Fruit fly (Drosophila melanogaster) whole organism, embryonic: ENCODE results near the gene dlt.

ENCODE experiments used
- Bteb2 ChIP-seq: fragments of 200-800 bp; sonication (Bioruptor generic); optimal IDR thresholded peaks from 2 replicates; lab custom pipeline; 2016; ENCODE audit warnings: missing biosample characterization, missing genetic modification characterization
- CG1024 ChIP-seq: fragments of 200-800 bp; sonication (Bioruptor generic); IDR thresholded peaks from 2 replicates; pipeline ENCODE4 v1.3.6; 2022; ENCODE audit warnings: missing biosample characterization, missing genetic modification characterization
- CG10979 ChIP-seq: fragments of 200-800 bp; sonication (Bioruptor generic); optimal IDR thresholded peaks from 2 replicates; lab custom pipeline; 2018; ENCODE audit warnings: missing biosample characterization, mild to moderate bottlenecking, missing genetic modification characterization, moderate library complexity
- CG11085 ChIP-seq: fragments of 200-800 bp; sonication (Bioruptor generic); IDR thresholded peaks from 2 replicates; pipeline ENCODE4 v1.3.6; 2022; ENCODE audit warnings: missing biosample characterization, missing genetic modification characterization
- CG12299 ChIP-seq: fragments of 200-800 bp; sonication (Bioruptor generic); optimal IDR thresholded peaks from 2 replicates; lab custom pipeline; 2018; ENCODE audit warnings: missing biosample characterization, mild to moderate bottlenecking, missing genetic modification characterization
- CG13123 ChIP-seq: fragments of 200-800 bp; sonication (Bioruptor generic); optimal IDR thresholded peaks from 2 replicates; lab custom pipeline; 2016; ENCODE audit warnings: missing biosample characterization, missing genetic modification characterization
- CG14710 ChIP-seq: fragments of 200-800 bp; sonication (Bioruptor generic); optimal IDR thresholded peaks from 3 replicates; lab custom pipeline; 2019; ENCODE audit warnings: missing biosample characterization, mild to moderate bottlenecking, missing genetic modification characterization, moderate library complexity
- CG15514 ChIP-seq: fragments of 200-800 bp; sonication (Bioruptor generic); optimal IDR thresholded peaks from 3 replicates; lab custom pipeline; 2017; ENCODE audit warnings: missing biosample characterization, missing genetic modification characterization, mild to moderate bottlenecking, moderate library complexity, missing genetic modification reagents
- CG17186 ChIP-seq: fragments of 200-800 bp; sonication (Bioruptor generic); optimal IDR thresholded peaks from 3 replicates; lab custom pipeline; 2017; ENCODE audit warnings: missing biosample characterization, missing genetic modification reagents, missing genetic modification characterization
- CG17361 ChIP-seq: fragments of 200-800 bp; sonication (Bioruptor generic); IDR thresholded peaks from 3 replicates; pipeline ENCODE4 v1.3.6; 2022; ENCODE audit warnings: missing biosample characterization, missing genetic modification characterization
- CG17912 ChIP-seq: fragments of 200-800 bp; sonication (Bioruptor generic); optimal IDR thresholded peaks from 2 replicates; lab custom pipeline; 2018; ENCODE audit warnings: missing biosample characterization, mild to moderate bottlenecking, missing genetic modification characterization
- CG2116 ChIP-seq: fragments of 200-800 bp; sonication (Bioruptor generic); optimal IDR thresholded peaks from 3 replicates; lab custom pipeline; 2018; ENCODE audit warnings: missing biosample characterization, mild to moderate bottlenecking, missing genetic modification characterization
- CG2120 ChIP-seq: fragments of 200-800 bp; sonication (Bioruptor generic); optimal IDR thresholded peaks from 3 replicates; lab custom pipeline; 2016; ENCODE audit warnings: missing biosample characterization, missing genetic modification characterization
- CG3847 ChIP-seq: fragments of 200-800 bp; sonication (Bioruptor generic); IDR thresholded peaks from 2 replicates; pipeline ENCODE4 v1.3.6; 2022; ENCODE audit warnings: missing biosample characterization, missing genetic modification characterization
- CG4617 ChIP-seq: fragments of 200-800 bp; sonication (Bioruptor generic); optimal IDR thresholded peaks from 3 replicates; lab custom pipeline; 2016; ENCODE audit warnings: missing biosample characterization, missing genetic modification characterization, borderline replicate concordance
- CG5245 ChIP-seq: fragments of 200-800 bp; sonication (Bioruptor generic); optimal IDR thresholded peaks from 3 replicates; lab custom pipeline; 2016; ENCODE audit warnings: missing biosample characterization, missing genetic modification characterization
- CG6791 ChIP-seq: fragments of 200-800 bp; sonication (Bioruptor generic); IDR thresholded peaks from 3 replicates; pipeline ENCODE4 v1.3.6; 2022; ENCODE audit warnings: missing biosample characterization, missing genetic modification characterization; ENCODE audit not compliant: partially characterized antibody
- CG8089 ChIP-seq: fragments of 200-800 bp; sonication (Bioruptor generic); optimal IDR thresholded peaks from 3 replicates; lab custom pipeline; 2016; ENCODE audit warnings: missing biosample characterization, missing genetic modification characterization
- CG8924 ChIP-seq: fragments of 200-800 bp; optimal IDR thresholded peaks from 3 replicates; lab custom pipeline; 2019; ENCODE audit warnings: missing biosample characterization, mild to moderate bottlenecking, missing genetic modification characterization, moderate library complexity
- D19B ChIP-seq: fragments of 200-800 bp; sonication (Bioruptor generic); optimal IDR thresholded peaks from 2 replicates; lab custom pipeline; 2017; ENCODE audit warnings: missing biosample characterization, mild to moderate bottlenecking, missing genetic modification characterization
- E2f2 ChIP-seq: fragments of 200-800 bp; sonication (Bioruptor generic); IDR thresholded peaks from 2 replicates; pipeline ENCODE4 v1.3.6; 2022; ENCODE audit warnings: missing biosample characterization, missing genetic modification characterization
- Ets65A ChIP-seq: fragments of 200-800 bp; sonication (Bioruptor generic); peaks from one replicate; lab custom pipeline; 2016; ENCODE audit warnings: missing biosample characterization, missing genetic modification characterization
- HmgD ChIP-seq: fragments of 200-800 bp; sonication (Bioruptor generic); optimal IDR thresholded peaks from 3 replicates; lab custom pipeline; 2016; ENCODE audit warnings: missing biosample characterization, missing genetic modification characterization
- Hr78 ChIP-seq, 2 experiments: fragments of 200-800 bp in 1 of 2; fragments of >200 bp in 1 of 2; sonication (Bioruptor generic) in 1 of 2; optimal IDR thresholded peaks; 2 replicates each; lab custom pipeline; 2017 to 2019; ENCODE audit warnings: missing biosample characterization in 2 of 2, missing genetic modification characterization in 2 of 2, mild to moderate bottlenecking in 1 of 2, moderate library complexity in 1 of 2
- NC2β ChIP-seq: fragments of 200-800 bp; sonication (Bioruptor generic); optimal IDR thresholded peaks from 2 replicates; lab custom pipeline; 2016; ENCODE audit warnings: missing biosample characterization, missing genetic modification characterization
- Xbp1 ChIP-seq: fragments of 200-800 bp; sonication (Bioruptor generic); optimal IDR thresholded peaks from 3 replicates; lab custom pipeline; 2016; ENCODE audit warnings: missing biosample characterization, mild to moderate bottlenecking, missing genetic modification characterization
- amos ChIP-seq: fragments of 200-800 bp; sonication (Bioruptor generic); IDR thresholded peaks from 2 replicates; pipeline ENCODE4 v1.3.6; 2022; ENCODE audit warnings: missing biosample characterization, missing genetic modification characterization; ENCODE audit not compliant: partially characterized antibody
- cg ChIP-seq: fragments of 200-800 bp; sonication (Bioruptor generic); optimal IDR thresholded peaks from 3 replicates; lab custom pipeline; 2019; ENCODE audit warnings: missing biosample characterization, mild to moderate bottlenecking, missing genetic modification characterization, moderate library complexity
- chif ChIP-seq, 2 experiments: fragments of 200-800 bp; sonication (Bioruptor generic); optimal IDR thresholded peaks; 3 replicates each; lab custom pipeline; 2016; ENCODE audit warnings: missing biosample characterization in 2 of 2, missing genetic modification characterization in 2 of 2
- chinmo ChIP-seq: fragments of 200-800 bp; sonication (Bioruptor generic); IDR thresholded peaks from 4 replicates; pipeline ENCODE4 v1.3.6; 2022; ENCODE audit warnings: missing biosample characterization, missing genetic modification characterization; ENCODE audit not compliant: partially characterized antibody
- chm ChIP-seq: fragments of 200-800 bp; sonication (Bioruptor generic); IDR thresholded peaks from 2 replicates; pipeline ENCODE4 v1.3.6; 2022; ENCODE audit warnings: missing biosample characterization, missing genetic modification characterization
- crol ChIP-seq: fragments of 200-800 bp; sonication (Bioruptor generic); IDR thresholded peaks from 2 replicates; pipeline ENCODE4 v1.3.6; 2022; ENCODE audit warnings: missing biosample characterization, missing genetic modification characterization
- exex ChIP-seq: fragments of 200-800 bp; sonication (Bioruptor generic); optimal IDR thresholded peaks from 4 replicates; lab custom pipeline; 2018; ENCODE audit warnings: missing biosample characterization, mild to moderate bottlenecking, missing genetic modification characterization, moderate library complexity
- gem ChIP-seq: fragments of 200-800 bp; sonication (Bioruptor generic); optimal IDR thresholded peaks from 2 replicates; lab custom pipeline; 2019; ENCODE audit warnings: missing biosample characterization, mild to moderate bottlenecking, missing genetic modification characterization, moderate library complexity
- grau ChIP-seq: fragments of 200-800 bp; optimal IDR thresholded peaks from 3 replicates; lab custom pipeline; 2019; ENCODE audit warnings: missing biosample characterization, mild to moderate bottlenecking, missing genetic modification characterization, moderate library complexity
- jing ChIP-seq: fragments of 200-800 bp; sonication (Bioruptor generic); optimal IDR thresholded peaks from 2 replicates; lab custom pipeline; 2018; ENCODE audit warnings: missing biosample characterization, mild to moderate bottlenecking, missing genetic modification characterization
- kay ChIP-seq: fragments of 200-800 bp; sonication (Bioruptor generic); optimal IDR thresholded peaks from 2 replicates; lab custom pipeline; 2016; ENCODE audit warnings: missing biosample characterization, missing genetic modification characterization
- kni ChIP-seq: fragments of 200-800 bp; sonication (Bioruptor generic); optimal IDR thresholded peaks from 3 replicates; lab custom pipeline; 2017; ENCODE audit warnings: mild to moderate bottlenecking, missing biosample characterization, missing genetic modification reagents, missing genetic modification characterization
- knrl ChIP-seq: fragments of 200-800 bp; sonication (Bioruptor generic); IDR thresholded peaks from 3 replicates; pipeline ENCODE4 v1.3.6; 2022; ENCODE audit warnings: missing biosample characterization, missing genetic modification characterization; ENCODE audit not compliant: partially characterized antibody
- lov ChIP-seq, 2 experiments: fragments of 200-800 bp in 1 of 2; fragments of >200 bp in 1 of 2; sonication (Bioruptor generic) in 1 of 2; IDR thresholded peaks in 1 of 2; optimal IDR thresholded peaks in 1 of 2; 2 replicates in 1 of 2; 3 replicates in 1 of 2; pipeline versions ENCODE4 v1.3.6 to Lab custom; 2017 to 2022; ENCODE audit warnings: missing biosample characterization in 1 of 2, missing genetic modification characterization in 1 of 2
- pzg ChIP-seq: fragments of 200-800 bp; sonication (Bioruptor generic); optimal IDR thresholded peaks from 3 replicates; lab custom pipeline; 2018; ENCODE audit warnings: missing biosample characterization, mild to moderate bottlenecking, missing genetic modification characterization, moderate library complexity
- sc ChIP-seq, 3 experiments: fragments of >200 bp in 2 of 3; fragments of 200-800 bp in 1 of 3; sonication (Bioruptor generic) in 1 of 3; optimal IDR thresholded peaks; 2 replicates in 2 of 3; 3 replicates in 1 of 3; lab custom pipeline; 2017; ENCODE audit warnings: mild to moderate bottlenecking in 1 of 3, missing biosample characterization in 1 of 3, missing genetic modification characterization in 1 of 3, missing genetic modification reagents in 1 of 3
- sim ChIP-seq: fragments of 200-800 bp; sonication (Bioruptor generic); IDR thresholded peaks from 2 replicates; pipeline ENCODE4 v1.3.6; 2022; ENCODE audit warnings: missing biosample characterization, missing genetic modification characterization
- slbo ChIP-seq: fragments of 200-800 bp; sonication (Bioruptor generic); IDR thresholded peaks from 2 replicates; pipeline ENCODE4 v1.3.6; 2022; ENCODE audit warnings: missing biosample characterization, missing genetic modification characterization
- tin ChIP-seq: fragments of 200-800 bp; sonication (Bioruptor generic); optimal IDR thresholded peaks from 3 replicates; lab custom pipeline; 2016; ENCODE audit warnings: missing biosample characterization, missing genetic modification characterization
- usp ChIP-seq: fragments of >200 bp; optimal IDR thresholded peaks from 2 replicates; lab custom pipeline; 2017; ENCODE audit warnings: missing biosample characterization, missing genetic modification characterization
- vnd ChIP-seq: fragments of 200-800 bp; sonication (Bioruptor generic); IDR thresholded peaks from 3 replicates; pipeline ENCODE4 v1.3.6; 2022; ENCODE audit warnings: missing biosample characterization, missing genetic modification characterization; ENCODE audit not compliant: partially characterized antibody

dlt gene

DNA sequence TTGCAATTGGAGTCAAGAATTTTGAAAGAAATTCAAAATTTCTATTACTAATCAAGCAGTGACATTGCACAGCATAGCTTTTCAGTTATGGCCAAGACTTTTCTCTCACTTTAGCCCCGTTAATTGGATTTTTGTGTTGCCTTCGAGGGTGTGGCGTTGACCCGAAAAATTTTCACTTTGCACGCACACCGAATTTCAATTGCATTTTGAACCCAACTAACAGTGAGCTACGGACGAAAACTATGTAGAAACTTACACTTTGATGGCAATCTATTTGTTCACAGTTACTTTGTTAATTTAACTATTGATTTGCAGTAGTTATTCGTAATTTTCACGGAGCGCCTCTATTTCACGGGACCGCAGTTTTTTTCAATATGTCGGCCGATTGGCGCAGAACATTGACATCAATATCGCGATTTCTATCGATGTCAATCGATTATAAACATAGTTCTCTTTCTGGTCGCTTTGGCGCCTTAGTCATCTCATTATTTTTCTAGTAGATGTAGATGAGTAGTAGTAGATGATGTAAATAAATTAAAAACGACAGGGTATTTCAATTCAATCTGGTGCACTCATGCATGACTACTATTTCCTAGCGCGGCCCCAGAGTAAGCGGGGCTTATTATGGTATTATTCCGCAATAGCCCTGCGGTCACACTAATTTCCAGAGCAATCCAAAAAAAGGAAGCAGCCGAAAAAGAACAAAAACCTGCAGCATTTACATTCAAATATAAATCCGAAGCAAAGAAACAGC, at the start of gene dlt, which contains the start of the genes alpha-Spec and Cdc37:
Gene dlt (minus strand): TSS at position 386 of the 754 bp plus-strand sequence.
Gene alpha-Spec (minus strand): TSS at position 386 of the 754 bp plus-strand sequence.
Gene Cdc37 (plus strand): TSS at position 450 of the 754 bp plus-strand sequence.
- TF ChIP-seq grau (peak; percentile 48), slbo (peak; percentile 16; the same call in 1 of the 2 replicates), chif (GFP tag; optimal IDR thresholded peaks at IDR 0.05; lab: Kevin White, UChicago) (peak in 1 of 2 experiments; percentile 32), tin (GFP tag; lab: Kevin White, UChicago) (no peak), crol (no peak), lov (optimal IDR thresholded peaks at IDR 0.05; lab: Kevin White, UChicago) (no peak), lov (GFP tag; IDR thresholded peaks at IDR 0.05; lab: Robert Waterston, UW) (no peak), CG17186 (GFP tag; lab: Kevin White, UChicago) (peak; percentile 77), chm (peak; percentile 57; the same call in 1 of the 2 replicates), sc (optimal IDR thresholded peaks at IDR 0.05; lab: Kevin White, UChicago) (no peak), sc (GFP tag; optimal IDR thresholded peaks at IDR 0.05; lab: Kevin White, UChicago) (no peak), vnd (GFP tag; lab: Robert Waterston, UW) (peak; percentile 78), CG8924 (tag; lab: Kevin White, UChicago) (peak; percentile 22), Ets65A (GFP tag; lab: Kevin White, UChicago) (no peak), pzg (GFP tag; lab: Kevin White, UChicago) (peak; percentile 84), CG8089 (GFP tag; lab: Kevin White, UChicago) (peak; percentile 9), sim (GFP tag; lab: Robert Waterston, UW) (no peak), Hr78 (GFP tag; optimal IDR thresholded peaks at IDR 0.05; lab: Kevin White, UChicago) (peak in 1 of 2 experiments; percentile 15), jing (GFP tag; lab: Kevin White, UChicago) (no peak), CG2120 (peak; percentile 1), CG6791 (GFP tag; lab: Robert Waterston, UW) (peak; percentile 66; the same call in 2 of the 3 replicates), CG12299 (no peak), CG17912 (GFP tag; lab: Kevin White, UChicago) (no peak), Bteb2 (GFP tag; lab: Kevin White, UChicago) (peak; percentile 6), CG3847 (GFP tag; lab: Robert Waterston, UW) (0 out of 2 replicates have a peak, but pooled peaks have one; percentile 10), gem (no peak), Xbp1 (GFP tag; lab: Kevin White, UChicago) (peak; percentile 17), CG15514 (GFP tag; lab: Kevin White, UChicago) (peak; percentile 91), NC2β (GFP tag; lab: Kevin White, UChicago) (peak; percentile 37), exex (tag; lab: Kevin White, UChicago) (peak; percentile 33), CG14710 (tag; lab: Kevin White, UChicago) (peak; percentile 78), kni (GFP tag; lab: Kevin White, UChicago) (peak; percentile 40), chinmo (GFP tag; lab: Robert Waterston, UW) (peak; percentile 88), HmgD (GFP tag; lab: Kevin White, UChicago) (peak; percentile 38), CG11085 (GFP tag; lab: Robert Waterston, UW) (no peak), CG1024 (GFP tag; lab: Robert Waterston, UW) (no peak), CG17361 (GFP tag; lab: Robert Waterston, UW) (no peak), CG4617 (peak; percentile 78), amos (GFP tag; lab: Robert Waterston, UW) (peak; percentile 79), D19B (GFP tag; lab: Kevin White, UChicago) (no peak), CG5245 (peak; percentile 11), CG13123 (no peak), CG10979 (tag; lab: Kevin White, UChicago) (peak; percentile 1), kay (no peak), cg (peak; percentile 75), CG2116 (GFP tag; lab: Kevin White, UChicago) (peak; percentile 82), usp (GFP tag; lab: Kevin White, UChicago) (no peak), knrl (GFP tag; lab: Robert Waterston, UW) (peak; percentile 78), E2f2 (peak; percentile 57; the same call in 1 of the 2 replicates)
